Fruit fly (Drosophila melanogaster) whole organism, embryonic: ENCODE data around the gene APP-BP1.
A peak's percentile ranks its signal among the peaks of the same experiment; 100 is the strongest.

Source experiments
- Atf3 ChIP-seq: fragments of 200-800 bp; sonication (Bioruptor generic); optimal IDR thresholded peaks from 3 replicates; lab custom pipeline; 2016; ENCODE audit warnings: missing biosample characterization, missing genetic modification characterization
- CG10431 ChIP-seq: fragments of 200-800 bp; sonication (Bioruptor generic); optimal IDR thresholded peaks from 3 replicates; lab custom pipeline; 2018; ENCODE audit warnings: missing biosample characterization, mild to moderate bottlenecking, missing genetic modification characterization
- CG10543 ChIP-seq: fragments of 200-800 bp; sonication (Bioruptor generic); optimal IDR thresholded peaks from 3 replicates; lab custom pipeline; 2017; ENCODE audit warnings: missing biosample characterization, mild to moderate bottlenecking, missing genetic modification characterization, moderate library complexity
- CG11504 ChIP-seq: fragments of 200-800 bp; sonication (Bioruptor generic); optimal IDR thresholded peaks from 3 replicates; lab custom pipeline; 2019; ENCODE audit warnings: missing biosample characterization, mild to moderate bottlenecking, missing genetic modification characterization, moderate library complexity
- CG11723 ChIP-seq: fragments of 200-800 bp; sonication (Bioruptor generic); optimal IDR thresholded peaks from 2 replicates; lab custom pipeline; 2017; ENCODE audit warnings: missing biosample characterization, mild to moderate bottlenecking, missing genetic modification characterization
- CG1233 ChIP-seq: fragments of 200-800 bp; sonication (Bioruptor generic); optimal IDR thresholded peaks from 4 replicates; lab custom pipeline; 2018; ENCODE audit warnings: missing biosample characterization, mild to moderate bottlenecking, missing genetic modification characterization
- CG13123 ChIP-seq: fragments of 200-800 bp; sonication (Bioruptor generic); optimal IDR thresholded peaks from 2 replicates; lab custom pipeline; 2016; ENCODE audit warnings: missing biosample characterization, missing genetic modification characterization
- CG14860 ChIP-seq: fragments of 200-800 bp; sonication (Bioruptor generic); IDR thresholded peaks from 3 replicates; pipeline ENCODE4 v1.3.6; 2022; ENCODE audit warnings: missing biosample characterization, missing genetic modification characterization; ENCODE audit not compliant: partially characterized antibody
- CG15011 ChIP-seq: fragments of 200-800 bp; sonication (Bioruptor generic); optimal IDR thresholded peaks from 3 replicates; lab custom pipeline; 2018; ENCODE audit warnings: missing biosample characterization, mild to moderate bottlenecking, missing genetic modification characterization
- CG17328 ChIP-seq: fragments of 200-800 bp; sonication (Bioruptor generic); IDR thresholded peaks from 2 replicates; pipeline ENCODE4 v1.3.6; 2022; ENCODE audit warnings: missing biosample characterization, missing genetic modification characterization
- CG2712 ChIP-seq: fragments of 200-800 bp; optimal IDR thresholded peaks from 3 replicates; lab custom pipeline; 2019; ENCODE audit warnings: missing biosample characterization, mild to moderate bottlenecking, missing genetic modification characterization, moderate library complexity
- CG3407 ChIP-seq: fragments of 200-800 bp; sonication (Bioruptor generic); optimal IDR thresholded peaks from 2 replicates; lab custom pipeline; 2018; ENCODE audit warnings: missing biosample characterization, mild to moderate bottlenecking, missing genetic modification characterization
- CG34376 ChIP-seq: fragments of 200-800 bp; sonication (Bioruptor generic); optimal IDR thresholded peaks from 2 replicates; lab custom pipeline; 2018; ENCODE audit warnings: missing biosample characterization, mild to moderate bottlenecking, missing genetic modification characterization
- CG7357 ChIP-seq: fragments of 200-800 bp; sonication (Bioruptor generic); IDR thresholded peaks from 3 replicates; pipeline ENCODE4 v1.3.6; 2022; ENCODE audit warnings: missing biosample characterization, missing genetic modification characterization
- CG9932 ChIP-seq: fragments of 200-800 bp; sonication (Bioruptor generic); IDR thresholded peaks from 2 replicates; pipeline ENCODE4 v1.3.6; 2022; ENCODE audit warnings: missing biosample characterization, missing genetic modification characterization
- Dip2 ChIP-seq: fragments of 200-800 bp; sonication (Bioruptor generic); IDR thresholded peaks from 2 replicates; pipeline ENCODE4 v1.3.6; 2022; ENCODE audit warnings: missing biosample characterization, missing genetic modification characterization
- GATAe ChIP-seq: fragments of 200-800 bp; sonication (Bioruptor generic); conservative IDR thresholded peaks from 2 replicates; pipeline ENCODE4 v1.3.6; 2022; ENCODE audit warnings: missing biosample characterization, missing genetic modification characterization
- Gsc ChIP-seq: fragments of 200-800 bp; sonication (Bioruptor generic); IDR thresholded peaks from 2 replicates; pipeline ENCODE4 v1.3.6; 2022; ENCODE audit warnings: missing biosample characterization, missing genetic modification characterization
- MBD-R2 ChIP-seq: fragments of 200-800 bp; sonication (Bioruptor generic); IDR thresholded peaks from 2 replicates; pipeline ENCODE4 v1.3.6; 2022; ENCODE audit warnings: missing biosample characterization, missing genetic modification characterization
- NC2α ChIP-seq: fragments of 200-800 bp; sonication (Bioruptor generic); optimal IDR thresholded peaks from 2 replicates; lab custom pipeline; 2016; ENCODE audit warnings: missing biosample characterization, missing genetic modification characterization
- Oaz ChIP-seq: fragments of 200-800 bp; sonication (Bioruptor generic); IDR thresholded peaks from 2 replicates; pipeline ENCODE4 v1.3.6; 2022; ENCODE audit warnings: missing biosample characterization, missing genetic modification characterization
- Rfx ChIP-seq: fragments of 200-800 bp; sonication (Bioruptor generic); IDR thresholded peaks from 2 replicates; pipeline ENCODE4 v1.3.6; 2022; ENCODE audit warnings: missing biosample characterization, missing genetic modification characterization
- Sox102F ChIP-seq: fragments of 200-800 bp; sonication (Bioruptor generic); optimal IDR thresholded peaks from 2 replicates; lab custom pipeline; 2018; ENCODE audit warnings: missing biosample characterization, mild to moderate bottlenecking, missing genetic modification characterization, moderate library complexity
- Sry-δ ChIP-seq: fragments of 200-800 bp; sonication (Bioruptor generic); optimal IDR thresholded peaks from 2 replicates; lab custom pipeline; 2016; ENCODE audit warnings: missing biosample characterization, missing genetic modification characterization
- Taf1 ChIP-seq: fragments of 200-800 bp; sonication (Bioruptor generic); IDR thresholded peaks from 2 replicates; pipeline ENCODE4 v1.3.6; 2022; ENCODE audit warnings: missing biosample characterization, missing genetic modification characterization
- Tbp ChIP-seq: fragments of >200 bp; optimal IDR thresholded peaks from 2 replicates; lab custom pipeline; 2018; ENCODE audit warnings: missing biosample characterization, missing genetic modification characterization
- ab ChIP-seq: fragments of 200-800 bp; sonication (Bioruptor generic); optimal IDR thresholded peaks from 2 replicates; lab custom pipeline; 2016; ENCODE audit warnings: missing biosample characterization, missing genetic modification characterization
- ase ChIP-seq: fragments of 200-800 bp; sonication (Bioruptor generic); IDR thresholded peaks from 3 replicates; pipeline ENCODE4 v1.3.6; 2022; ENCODE audit warnings: missing biosample characterization, missing genetic modification characterization
- ci ChIP-seq: fragments of 200-800 bp; sonication (Bioruptor generic); IDR thresholded peaks from 3 replicates; pipeline ENCODE4 v1.3.6; 2022; ENCODE audit warnings: missing biosample characterization, missing genetic modification characterization
- crp ChIP-seq, 2 experiments: fragments of 200-800 bp; sonication (Bioruptor generic); optimal IDR thresholded peaks; 2 replicates in 1 of 2; 3 replicates in 1 of 2; lab custom pipeline; 2017; ENCODE audit warnings: missing biosample characterization in 2 of 2, missing genetic modification characterization in 2 of 2, mild to moderate bottlenecking in 1 of 2, moderate library complexity in 1 of 2
- dm ChIP-seq: fragments of 200-800 bp; sonication (Bioruptor generic); optimal IDR thresholded peaks from 3 replicates; lab custom pipeline; 2016; ENCODE audit warnings: missing biosample characterization, missing genetic modification characterization
- dpn ChIP-seq, 2 experiments: fragments of 200-800 bp; sonication (Bioruptor generic); optimal IDR thresholded peaks; 3 replicates each; lab custom pipeline; 2016; ENCODE audit warnings: missing biosample characterization in 2 of 2, missing genetic modification characterization in 2 of 2
- fd96Cb ChIP-seq: fragments of 200-800 bp; sonication (Bioruptor generic); optimal IDR thresholded peaks from 2 replicates; lab custom pipeline; 2018; ENCODE audit warnings: missing biosample characterization, mild to moderate bottlenecking, missing genetic modification characterization, moderate library complexity
- gcm ChIP-seq: fragments of 200-800 bp; sonication (Bioruptor generic); optimal IDR thresholded peaks from 2 replicates; lab custom pipeline; 2019; ENCODE audit warnings: missing biosample characterization, mild to moderate bottlenecking, missing genetic modification characterization, moderate library complexity
- ham ChIP-seq: fragments of 200-800 bp; sonication (Bioruptor generic); IDR thresholded peaks from 2 replicates; pipeline ENCODE4 v1.3.6; 2022; ENCODE audit warnings: missing biosample characterization, missing genetic modification characterization
- hbn ChIP-seq: fragments of 200-800 bp; sonication (Bioruptor generic); IDR thresholded peaks from 2 replicates; pipeline ENCODE4 v1.3.6; 2022; ENCODE audit warnings: missing biosample characterization, missing genetic modification characterization; ENCODE audit not compliant: partially characterized antibody
- her ChIP-seq: fragments of 200-800 bp; sonication (Bioruptor generic); optimal IDR thresholded peaks from 2 replicates; lab custom pipeline; 2016; ENCODE audit warnings: missing biosample characterization, missing genetic modification characterization
- ind ChIP-seq: fragments of 200-800 bp; sonication (Bioruptor generic); optimal IDR thresholded peaks from 3 replicates; lab custom pipeline; 2016; ENCODE audit warnings: missing biosample characterization, missing genetic modification characterization
- inv ChIP-seq: fragments of 200-800 bp; sonication (Bioruptor generic); IDR thresholded peaks from 2 replicates; pipeline ENCODE4 v1.3.6; 2022; ENCODE audit warnings: missing biosample characterization, missing genetic modification characterization; ENCODE audit not compliant: partially characterized antibody
- jumu ChIP-seq: fragments of 200-800 bp; sonication (Bioruptor generic); optimal IDR thresholded peaks from 3 replicates; lab custom pipeline; 2016; ENCODE audit warnings: missing biosample characterization, missing genetic modification characterization
- kah ChIP-seq: fragments of 200-800 bp; sonication (Bioruptor generic); optimal IDR thresholded peaks from 2 replicates; lab custom pipeline; 2018; ENCODE audit warnings: missing biosample characterization, mild to moderate bottlenecking, missing genetic modification characterization
- lilli ChIP-seq: fragments of 200-800 bp; sonication (Bioruptor generic); optimal IDR thresholded peaks from 3 replicates; lab custom pipeline; 2016; ENCODE audit warnings: missing biosample characterization, missing genetic modification characterization
- luna ChIP-seq: fragments of 200-800 bp; sonication (Bioruptor generic); optimal IDR thresholded peaks from 2 replicates; lab custom pipeline; 2016; ENCODE audit warnings: missing biosample characterization, missing genetic modification characterization
- nerfin-1 ChIP-seq: fragments of 200-800 bp; sonication (Bioruptor generic); optimal IDR thresholded peaks from 3 replicates; lab custom pipeline; 2019; ENCODE audit warnings: missing biosample characterization, mild to moderate bottlenecking, missing genetic modification characterization, moderate library complexity
- otp ChIP-seq: fragments of 200-800 bp; sonication (Bioruptor generic); IDR thresholded peaks from 3 replicates; pipeline ENCODE4, ENCODE4 v1.3.6; 2022; ENCODE audit warnings: missing biosample characterization, missing genetic modification characterization
- pho ChIP-seq: fragments of 200-800 bp; sonication (Bioruptor generic); optimal IDR thresholded peaks from 2 replicates; lab custom pipeline; 2016; ENCODE audit warnings: missing biosample characterization, missing genetic modification characterization
- sc ChIP-seq, 3 experiments: fragments of >200 bp in 2 of 3; fragments of 200-800 bp in 1 of 3; sonication (Bioruptor generic) in 1 of 3; optimal IDR thresholded peaks; 2 replicates in 2 of 3; 3 replicates in 1 of 3; lab custom pipeline; 2017; ENCODE audit warnings: mild to moderate bottlenecking in 1 of 3, missing biosample characterization in 1 of 3, missing genetic modification characterization in 1 of 3, missing genetic modification reagents in 1 of 3
- scrt ChIP-seq: fragments of 200-800 bp; sonication (Bioruptor generic); optimal IDR thresholded peaks from 2 replicates; lab custom pipeline; 2018; ENCODE audit warnings: missing biosample characterization, mild to moderate bottlenecking, missing genetic modification characterization, moderate library complexity
- sens ChIP-seq: fragments of 200-800 bp; sonication (Bioruptor generic); peaks from one replicate; lab custom pipeline; 2016; ENCODE audit warnings: missing biosample characterization, missing genetic modification characterization
- tx ChIP-seq: fragments of 200-800 bp; sonication (Bioruptor generic); optimal IDR thresholded peaks from 2 replicates; lab custom pipeline; 2016; ENCODE audit warnings: missing biosample characterization, missing genetic modification characterization

Gene APP-BP1

DNA sequence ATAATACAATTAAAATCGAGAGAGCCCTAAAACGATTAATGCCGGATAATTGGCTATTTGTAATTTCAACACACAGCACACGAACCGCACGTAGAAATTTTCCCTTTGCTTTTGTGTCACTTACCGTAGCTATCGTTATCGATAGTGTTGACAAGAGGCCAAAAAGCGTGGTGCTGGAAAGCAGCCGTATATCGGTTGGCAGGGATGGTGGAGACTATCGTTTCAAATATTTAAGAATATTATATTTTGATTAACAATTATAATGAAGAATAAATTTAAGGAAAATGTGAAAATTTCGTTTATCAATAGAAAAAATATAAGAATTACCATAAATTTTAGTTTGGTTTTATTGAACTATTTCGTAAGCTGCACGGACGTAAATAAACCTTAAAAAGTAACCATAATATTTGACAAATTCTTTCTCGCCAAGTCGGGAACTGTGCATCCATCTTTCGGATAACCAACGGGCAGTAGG, 5.1 kb upstream of the APP-BP1 start, which contains the start of gene JIL-1 (continued):
- TF ChIP-seq scrt (GFP tag; lab: Kevin White, UChicago) (no peak), jumu (GFP tag; lab: Kevin White, UChicago) (peak; percentile 35), her (no peak), NC2α (no peak), MBD-R2 (GFP tag; lab: Robert Waterston, UW) (peak; percentile 88), CG10543 (GFP tag; lab: Kevin White, UChicago) (peak; percentile 60), CG2712 (tag; lab: Kevin White, UChicago) (peak; percentile 44), CG11504 (tag; lab: Kevin White, UChicago) (peak; percentile 61), dm (GFP tag; lab: Kevin White, UChicago) (no peak), ab (GFP tag; lab: Kevin White, UChicago) (no peak), Gsc (GFP tag; lab: Robert Waterston, UW) (no peak), Atf3 (GFP tag; lab: Kevin White, UChicago) (no peak), otp (0 out of 3 replicates have a peak, but pooled peaks have one; percentile 11), kah (GFP tag; lab: Kevin White, UChicago) (no peak), Oaz (GFP tag; lab: Robert Waterston, UW) (no peak), CG11723 (GFP tag; lab: Kevin White, UChicago) (peak; percentile 50), CG14860 (GFP tag; lab: Robert Waterston, UW) (peak; percentile 86), fd96Cb (tag; lab: Kevin White, UChicago) (peak; percentile 40), gcm (GFP tag; lab: Kevin White, UChicago) (no peak), ind (peak; percentile 64), dpn (GFP tag; optimal IDR thresholded peaks at IDR 0.05; lab: Kevin White, UChicago) (peak; percentile 58 to 60), CG15011 (GFP tag; lab: Kevin White, UChicago) (no peak), Tbp (no peak), CG10431 (peak; percentile 4), lilli (GFP tag; lab: Kevin White, UChicago) (peak; percentile 76), GATAe (no peak), CG1233 (peak; percentile 56), ase (peak; percentile 76), sc (optimal IDR thresholded peaks at IDR 0.05; lab: Kevin White, UChicago) (no peak), sc (GFP tag; optimal IDR thresholded peaks at IDR 0.05; lab: Kevin White, UChicago) (no peak), CG3407 (peak; percentile 46), CG7357 (GFP tag; lab: Robert Waterston, UW) (0 out of 3 replicates have a peak, but pooled peaks have one; percentile 45), CG34376 (GFP tag; lab: Kevin White, UChicago) (peak; percentile 26), pho (GFP tag; lab: Kevin White, UChicago) (peak; percentile 55), Sox102F (GFP tag; lab: Kevin White, UChicago) (peak; percentile 42), Taf1 (peak; percentile 45; the same call in 1 of the 2 replicates), tx (peak; percentile 6), Rfx (GFP tag; lab: Robert Waterston, UW) (peak; percentile 94), Sry-δ (GFP tag; lab: Kevin White, UChicago) (peak; percentile 65), sens (GFP tag; lab: Kevin White, UChicago) (peak; percentile 84), CG17328 (peak; percentile 64), hbn (peak; percentile 75), CG13123 (peak; percentile 39), CG9932 (GFP tag; lab: Robert Waterston, UW) (peak; percentile 95), ham (GFP tag; lab: Robert Waterston, UW) (peak; percentile 40; the same call in 1 of the 2 replicates), ci (GFP tag; lab: Robert Waterston, UW) (peak; percentile 78), Dip2 (no peak), nerfin-1 (peak; percentile 30), inv (peak; percentile 83), luna (GFP tag; lab: Kevin White, UChicago) (no peak), crp (GFP tag; optimal IDR thresholded peaks at IDR 0.05; lab: Kevin White, UChicago) (peak in 1 of 2 experiments; percentile 64)
